Fruit fly (Drosophila melanogaster) whole organism, embryonic: ENCODE measurements around the gene mAChR-B.

ENCODE experiments used
- Adf1 ChIP-seq: fragments of 200-800 bp; sonication (Bioruptor generic); IDR thresholded peaks from 2 replicates; pipeline ENCODE4 v1.3.6; 2022; ENCODE audit warnings: missing biosample characterization, missing genetic modification characterization
- Asciz ChIP-seq: fragments of 200-800 bp; sonication (Bioruptor generic); optimal IDR thresholded peaks from 2 replicates; lab custom pipeline; 2017; ENCODE audit warnings: missing biosample characterization, mild to moderate bottlenecking, missing genetic modification characterization, missing genetic modification reagents
- CG10431 ChIP-seq: fragments of 200-800 bp; sonication (Bioruptor generic); optimal IDR thresholded peaks from 3 replicates; lab custom pipeline; 2018; ENCODE audit warnings: missing biosample characterization, mild to moderate bottlenecking, missing genetic modification characterization
- CG10979 ChIP-seq: fragments of 200-800 bp; sonication (Bioruptor generic); optimal IDR thresholded peaks from 2 replicates; lab custom pipeline; 2018; ENCODE audit warnings: missing biosample characterization, mild to moderate bottlenecking, missing genetic modification characterization, moderate library complexity
- CG11085 ChIP-seq: fragments of 200-800 bp; sonication (Bioruptor generic); IDR thresholded peaks from 2 replicates; pipeline ENCODE4 v1.3.6; 2022; ENCODE audit warnings: missing biosample characterization, missing genetic modification characterization
- CG14441 ChIP-seq: fragments of 200-800 bp; sonication (Bioruptor generic); IDR thresholded peaks from 2 replicates; pipeline ENCODE4 v1.3.6; 2022; ENCODE audit warnings: missing biosample characterization, missing genetic modification characterization
- CG15269 ChIP-seq: fragments of 200-800 bp; sonication (Bioruptor generic); optimal IDR thresholded peaks from 2 replicates; lab custom pipeline; 2018; ENCODE audit warnings: missing biosample characterization, mild to moderate bottlenecking, missing genetic modification characterization, moderate library complexity
- CG16813 ChIP-seq: fragments of 200-800 bp; sonication (Bioruptor generic); IDR thresholded peaks from 3 replicates; pipeline ENCODE4 v1.3.6; 2022; ENCODE audit warnings: missing biosample characterization, missing genetic modification characterization; ENCODE audit not compliant: partially characterized antibody
- CG17359 ChIP-seq: fragments of 200-800 bp; sonication (Bioruptor generic); optimal IDR thresholded peaks from 3 replicates; lab custom pipeline; 2018; ENCODE audit warnings: missing biosample characterization, mild to moderate bottlenecking, missing genetic modification characterization, moderate library complexity
- CG18599 ChIP-seq: fragments of 200-800 bp; sonication (Bioruptor generic); optimal IDR thresholded peaks from 3 replicates; lab custom pipeline; 2017; ENCODE audit warnings: missing biosample characterization, missing genetic modification characterization, mild to moderate bottlenecking, moderate library complexity, missing genetic modification reagents
- CG2116 ChIP-seq: fragments of 200-800 bp; sonication (Bioruptor generic); optimal IDR thresholded peaks from 3 replicates; lab custom pipeline; 2018; ENCODE audit warnings: missing biosample characterization, mild to moderate bottlenecking, missing genetic modification characterization
- CG3163 ChIP-seq: fragments of 200-800 bp; sonication (Bioruptor generic); optimal IDR thresholded peaks from 3 replicates; lab custom pipeline; 2016; ENCODE audit warnings: missing biosample characterization, missing genetic modification characterization
- CG32532 ChIP-seq: fragments of 200-800 bp; sonication (Bioruptor generic); IDR thresholded peaks from 2 replicates; pipeline ENCODE4 v1.3.6; 2022; ENCODE audit warnings: missing biosample characterization, missing genetic modification characterization
- CG43689 ChIP-seq: fragments of 200-800 bp; sonication (Bioruptor generic); IDR thresholded peaks from 2 replicates; pipeline ENCODE4 v1.3.6; 2022; ENCODE audit warnings: missing biosample characterization, missing genetic modification characterization
- CG8924 ChIP-seq: fragments of 200-800 bp; optimal IDR thresholded peaks from 3 replicates; lab custom pipeline; 2019; ENCODE audit warnings: missing biosample characterization, mild to moderate bottlenecking, missing genetic modification characterization, moderate library complexity
- CG9727 ChIP-seq: fragments of 200-800 bp; sonication (Bioruptor generic); optimal IDR thresholded peaks from 3 replicates; lab custom pipeline; 2017; ENCODE audit warnings: missing biosample characterization, mild to moderate bottlenecking, missing genetic modification characterization
- D19A ChIP-seq: fragments of 200-800 bp; optimal IDR thresholded peaks from 3 replicates; lab custom pipeline; 2019; ENCODE audit warnings: missing biosample characterization, mild to moderate bottlenecking, missing genetic modification characterization, moderate library complexity
- D19B ChIP-seq: fragments of 200-800 bp; sonication (Bioruptor generic); optimal IDR thresholded peaks from 2 replicates; lab custom pipeline; 2017; ENCODE audit warnings: missing biosample characterization, mild to moderate bottlenecking, missing genetic modification characterization
- Dek ChIP-seq: fragments of 200-800 bp; sonication (Bioruptor generic); optimal IDR thresholded peaks from 3 replicates; lab custom pipeline; 2019; ENCODE audit warnings: missing biosample characterization, mild to moderate bottlenecking, missing genetic modification characterization, moderate library complexity
- Drgx ChIP-seq: fragments of 200-800 bp; sonication (Bioruptor generic); IDR thresholded peaks from 2 replicates; pipeline ENCODE4 v1.3.6; 2022; ENCODE audit warnings: missing biosample characterization, missing genetic modification characterization
- Elba2 ChIP-seq: fragments of 200-800 bp; sonication (Bioruptor generic); optimal IDR thresholded peaks from 3 replicates; lab custom pipeline; 2016; ENCODE audit warnings: missing biosample characterization, missing genetic modification characterization
- Ets65A ChIP-seq: fragments of 200-800 bp; sonication (Bioruptor generic); peaks from one replicate; lab custom pipeline; 2016; ENCODE audit warnings: missing biosample characterization, missing genetic modification characterization
- H2.0 ChIP-seq: fragments of 200-800 bp; sonication (Bioruptor generic); IDR thresholded peaks from 2 replicates; pipeline ENCODE4 v1.3.6; 2022; ENCODE audit warnings: missing biosample characterization, missing genetic modification characterization
- Nf-YA ChIP-seq: fragments of 200-800 bp; sonication (Bioruptor generic); IDR thresholded peaks from 2 replicates; pipeline ENCODE4 v1.3.6; 2022; ENCODE audit warnings: missing biosample characterization, missing genetic modification characterization
- Oaz ChIP-seq: fragments of 200-800 bp; sonication (Bioruptor generic); IDR thresholded peaks from 2 replicates; pipeline ENCODE4 v1.3.6; 2022; ENCODE audit warnings: missing biosample characterization, missing genetic modification characterization
- YL-1 ChIP-seq: fragments of 200-800 bp; sonication (Bioruptor generic); optimal IDR thresholded peaks from 3 replicates; lab custom pipeline; 2017; ENCODE audit warnings: missing biosample characterization, mild to moderate bottlenecking, missing genetic modification characterization
- al ChIP-seq: fragments of 200-800 bp; sonication (Bioruptor generic); IDR thresholded peaks from 2 replicates; pipeline ENCODE4 v1.3.6; 2022; ENCODE audit warnings: missing biosample characterization, missing genetic modification characterization
- aop ChIP-seq: fragments of 200-800 bp; sonication (Bioruptor generic); IDR thresholded peaks from 2 replicates; pipeline ENCODE4 v1.3.6; 2022; ENCODE audit warnings: missing biosample characterization, missing genetic modification characterization
- az2 ChIP-seq: fragments of 200-800 bp; sonication (Bioruptor generic); optimal IDR thresholded peaks from 3 replicates; lab custom pipeline; 2016; ENCODE audit warnings: missing biosample characterization, missing genetic modification characterization
- corto ChIP-seq: fragments of 200-800 bp; sonication (Bioruptor generic); optimal IDR thresholded peaks from 2 replicates; lab custom pipeline; 2016; ENCODE audit warnings: missing biosample characterization, mild to moderate bottlenecking, missing genetic modification characterization, moderate library complexity
- dimm ChIP-seq: fragments of 200-800 bp; sonication (Bioruptor generic); IDR thresholded peaks from 2 replicates; pipeline ENCODE4 v1.3.6; 2022; ENCODE audit warnings: missing biosample characterization, missing genetic modification characterization
- dpn ChIP-seq, 2 experiments: fragments of 200-800 bp; sonication (Bioruptor generic); optimal IDR thresholded peaks; 3 replicates each; lab custom pipeline; 2016; ENCODE audit warnings: missing biosample characterization in 2 of 2, missing genetic modification characterization in 2 of 2
- ems ChIP-seq: fragments of 200-800 bp; sonication (Bioruptor generic); optimal IDR thresholded peaks from 3 replicates; lab custom pipeline; 2016; ENCODE audit warnings: missing biosample characterization, missing genetic modification characterization
- fd96Cb ChIP-seq: fragments of 200-800 bp; sonication (Bioruptor generic); optimal IDR thresholded peaks from 2 replicates; lab custom pipeline; 2018; ENCODE audit warnings: missing biosample characterization, mild to moderate bottlenecking, missing genetic modification characterization, moderate library complexity
- gcm ChIP-seq: fragments of 200-800 bp; sonication (Bioruptor generic); optimal IDR thresholded peaks from 2 replicates; lab custom pipeline; 2019; ENCODE audit warnings: missing biosample characterization, mild to moderate bottlenecking, missing genetic modification characterization, moderate library complexity
- inv ChIP-seq: fragments of 200-800 bp; sonication (Bioruptor generic); IDR thresholded peaks from 2 replicates; pipeline ENCODE4 v1.3.6; 2022; ENCODE audit warnings: missing biosample characterization, missing genetic modification characterization; ENCODE audit not compliant: partially characterized antibody
- jumu ChIP-seq: fragments of 200-800 bp; sonication (Bioruptor generic); optimal IDR thresholded peaks from 3 replicates; lab custom pipeline; 2016; ENCODE audit warnings: missing biosample characterization, missing genetic modification characterization
- lilli ChIP-seq: fragments of 200-800 bp; sonication (Bioruptor generic); optimal IDR thresholded peaks from 3 replicates; lab custom pipeline; 2016; ENCODE audit warnings: missing biosample characterization, missing genetic modification characterization
- lov ChIP-seq, 2 experiments: fragments of 200-800 bp in 1 of 2; fragments of >200 bp in 1 of 2; sonication (Bioruptor generic) in 1 of 2; IDR thresholded peaks in 1 of 2; optimal IDR thresholded peaks in 1 of 2; 2 replicates in 1 of 2; 3 replicates in 1 of 2; pipeline versions ENCODE4 v1.3.6 to Lab custom; 2017 to 2022; ENCODE audit warnings: missing biosample characterization in 1 of 2, missing genetic modification characterization in 1 of 2
- pan ChIP-seq, 4 experiments: fragments of >200 bp in 3 of 4; fragments of 200-800 bp in 1 of 4; sonication (Bioruptor generic) in 1 of 4; optimal IDR thresholded peaks in 3 of 4; IDR thresholded peaks in 1 of 4; 2 replicates each; pipeline versions ENCODE4 v1.3.6 to Lab custom; 2017 to 2022; ENCODE audit warnings: missing biosample characterization in 2 of 4, missing genetic modification characterization in 2 of 4, mixed read lengths in 1 of 4
- phol ChIP-seq: fragments of 200-800 bp; sonication (Bioruptor generic); optimal IDR thresholded peaks from 3 replicates; lab custom pipeline; 2018; ENCODE audit warnings: missing biosample characterization, mild to moderate bottlenecking, missing genetic modification characterization, moderate library complexity
- sens ChIP-seq: fragments of 200-800 bp; sonication (Bioruptor generic); peaks from one replicate; lab custom pipeline; 2016; ENCODE audit warnings: missing biosample characterization, missing genetic modification characterization
- sens-2 ChIP-seq: fragments of 200-800 bp; sonication (Bioruptor generic); IDR thresholded peaks from 2 replicates; pipeline ENCODE4 v1.3.6; 2022; ENCODE audit warnings: missing biosample characterization, missing genetic modification characterization
- tgo ChIP-seq: fragments of 200-800 bp; sonication (Bioruptor generic); IDR thresholded peaks from 3 replicates; pipeline ENCODE4 v1.3.6; 2022; ENCODE audit warnings: missing biosample characterization, missing genetic modification characterization
- tin ChIP-seq: fragments of 200-800 bp; sonication (Bioruptor generic); optimal IDR thresholded peaks from 3 replicates; lab custom pipeline; 2016; ENCODE audit warnings: missing biosample characterization, missing genetic modification characterization
- ttk ChIP-seq: fragments of 200-800 bp; sonication (Bioruptor generic); IDR thresholded peaks from 2 replicates; pipeline ENCODE4 v2.1.2; 2022; ENCODE audit warnings: missing biosample characterization, missing genetic modification characterization
- twi ChIP-seq: fragments of 200-800 bp; optimal IDR thresholded peaks from 2 replicates; lab custom pipeline; 2019; ENCODE audit warnings: missing biosample characterization, mild to moderate bottlenecking, missing genetic modification characterization, moderate library complexity
- wek ChIP-seq: fragments of 200-800 bp; sonication (Bioruptor generic); optimal IDR thresholded peaks from 3 replicates; lab custom pipeline; 2018; ENCODE audit warnings: missing biosample characterization, mild to moderate bottlenecking, missing genetic modification characterization, moderate library complexity
- zfh2 ChIP-seq: fragments of 200-800 bp; sonication (Bioruptor generic); optimal IDR thresholded peaks from 2 replicates; lab custom pipeline; 2016; ENCODE audit warnings: missing biosample characterization, missing genetic modification characterization

The mAChR-B gene

dm6 chr3R:8110198-8110642 lies 51.1 kb downstream of the mAChR-B start (continued):
- TF ChIP-seq CG15269 (tag; lab: Kevin White, UChicago) (peak; percentile 76), aop (GFP tag; lab: Robert Waterston, UW) (no peak), fd96Cb (tag; lab: Kevin White, UChicago) (peak; percentile 64), YL-1 (no peak), CG14441 (GFP tag; lab: Robert Waterston, UW) (peak; percentile 58; the same call in 1 of the 2 replicates), CG3163 (GFP tag; lab: Kevin White, UChicago) (peak; percentile 11), CG8924 (tag; lab: Kevin White, UChicago) (peak; percentile 50), corto (GFP tag; lab: Kevin White, UChicago) (peak; percentile 30), ems (GFP tag; lab: Kevin White, UChicago) (peak; percentile 32), CG17359 (tag; lab: Kevin White, UChicago) (peak; percentile 71), Nf-YA (no peak; the same call in 1 of the 2 replicates), sens (peak; percentile 73), twi (tag; lab: Kevin White, UChicago) (no peak), CG2116 (GFP tag; lab: Kevin White, UChicago) (peak; percentile 24), CG10431 (GFP tag; lab: Kevin White, UChicago) (no peak), sens-2 (GFP tag; lab: Robert Waterston, UW) (0 out of 2 replicates have a peak, but pooled peaks have one; percentile 13), D19A (tag; lab: Kevin White, UChicago) (peak; percentile 59), CG11085 (no peak), H2.0 (peak; percentile 39), az2 (GFP tag; lab: Kevin White, UChicago) (peak; percentile 50), CG18599 (peak; percentile 83), al (no peak), Drgx (GFP tag; lab: Robert Waterston, UW) (peak; percentile 78), tgo (GFP tag; lab: Robert Waterston, UW) (peak; percentile 66), Ets65A (GFP tag; lab: Kevin White, UChicago) (peak; percentile 93), CG16813 (GFP tag; lab: Robert Waterston, UW) (no peak), Adf1 (GFP tag; lab: Robert Waterston, UW) (peak; percentile 30; the same call in 1 of the 2 replicates), CG32532 (0 out of 2 replicates have a peak, but pooled peaks have one; percentile 47), pan (optimal IDR thresholded peaks at IDR 0.05; lab: Kevin White, UChicago) (no peak), pan (GFP tag; optimal IDR thresholded peaks at IDR 0.05 in 1 of 2, IDR thresholded peaks at IDR 0.05 in 1 of 2) (peak in 1 of 2 experiments; percentile 65), wek (GFP tag; lab: Kevin White, UChicago) (no peak), zfh2 (GFP tag; lab: Kevin White, UChicago) (peak; percentile 54), Elba2 (GFP tag; lab: Kevin White, UChicago) (no peak), lov (optimal IDR thresholded peaks at IDR 0.05; lab: Kevin White, UChicago) (no peak), lov (GFP tag; IDR thresholded peaks at IDR 0.05; lab: Robert Waterston, UW) (no peak), jumu (GFP tag; lab: Kevin White, UChicago) (peak; percentile 59), Asciz (GFP tag; lab: Kevin White, UChicago) (peak; percentile 58), gcm (GFP tag; lab: Kevin White, UChicago) (peak; percentile 13), CG43689 (GFP tag; lab: Robert Waterston, UW) (0 out of 2 replicates have a peak, but pooled peaks have one; percentile 42), tin (GFP tag; lab: Kevin White, UChicago) (peak; percentile 72), inv (no peak), D19B (GFP tag; lab: Kevin White, UChicago) (peak; percentile 44), Oaz (GFP tag; lab: Robert Waterston, UW) (0 out of 2 replicates have a peak, but pooled peaks have one; percentile 13), CG9727 (peak; percentile 38), dimm (GFP tag; lab: Robert Waterston, UW) (no peak), phol (tag; lab: Kevin White, UChicago) (peak; percentile 70), CG10979 (tag; lab: Kevin White, UChicago) (peak; percentile 75), Dek (tag; lab: Kevin White, UChicago) (peak; percentile 32), lilli (GFP tag; lab: Kevin White, UChicago) (peak; percentile 65), dpn (GFP tag; optimal IDR thresholded peaks at IDR 0.05; lab: Kevin White, UChicago) (peak; percentile 59 to 67), ttk (GFP tag; lab: Robert Waterston, UW) (peak; percentile 55; the same call in 1 of the 2 replicates)
